Fruit fly (Drosophila melanogaster) whole organism: ENCODE data around the gene CG14369.

Source experiments
- CG8478 ChIP-seq: fragments of >200 bp; optimal IDR thresholded peaks from 2 replicates; lab custom pipeline; 2018; ENCODE audit warnings: inconsistent platforms
- Dll ChIP-seq: fragments of >200 bp; optimal IDR thresholded peaks from 2 replicates; lab custom pipeline; 2017
- EcR ChIP-seq, 2 experiments: fragments of >200 bp; optimal IDR thresholded peaks; 2 replicates each; lab custom pipeline; 2017; ENCODE audit warnings: missing biosample characterization in 2 of 2, missing genetic modification characterization in 2 of 2, missing genetic modification reagents in 2 of 2
- pan ChIP-seq: fragments of >200 bp; optimal IDR thresholded peaks from 2 replicates; lab custom pipeline; 2017
- psq ChIP-seq: fragments of >200 bp; optimal IDR thresholded peaks from 2 replicates; lab custom pipeline; 2017
- usp ChIP-seq: fragments of >200 bp; optimal IDR thresholded peaks from 2 replicates; lab custom pipeline; 2017; ENCODE audit warnings: missing biosample characterization, missing genetic modification characterization, mixed read lengths

Gene CG14369

DNA sequence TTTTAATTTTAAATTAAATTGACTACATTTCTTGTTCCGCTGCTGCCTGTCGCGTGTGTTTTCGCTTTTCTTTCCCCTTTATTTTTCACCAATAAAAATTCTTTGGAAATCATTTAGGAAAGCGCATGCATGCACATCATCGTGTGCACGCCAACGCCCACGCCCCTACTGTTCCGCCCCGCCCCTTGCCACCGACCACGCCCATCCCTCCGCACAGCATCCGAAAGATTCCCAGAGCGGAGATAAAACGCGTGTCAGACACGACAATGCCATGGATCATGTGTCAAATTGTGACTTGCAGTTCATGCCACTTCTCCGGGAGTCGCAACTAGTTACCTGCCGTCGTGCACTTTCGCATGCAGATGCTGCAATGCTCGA lies 44.0 kb downstream of the CG14369 start:
- TF ChIP-seq usp (no peak), Dll (lab: Kevin White, UChicago) (no peak), CG8478 (lab: Kevin White, UChicago) (no peak), EcR (GFP tag; optimal IDR thresholded peaks at IDR 0.05; lab: Kevin White, UChicago) (no peak), pan (lab: Kevin White, UChicago) (no peak), psq (lab: Kevin White, UChicago) (no peak)

DNA sequence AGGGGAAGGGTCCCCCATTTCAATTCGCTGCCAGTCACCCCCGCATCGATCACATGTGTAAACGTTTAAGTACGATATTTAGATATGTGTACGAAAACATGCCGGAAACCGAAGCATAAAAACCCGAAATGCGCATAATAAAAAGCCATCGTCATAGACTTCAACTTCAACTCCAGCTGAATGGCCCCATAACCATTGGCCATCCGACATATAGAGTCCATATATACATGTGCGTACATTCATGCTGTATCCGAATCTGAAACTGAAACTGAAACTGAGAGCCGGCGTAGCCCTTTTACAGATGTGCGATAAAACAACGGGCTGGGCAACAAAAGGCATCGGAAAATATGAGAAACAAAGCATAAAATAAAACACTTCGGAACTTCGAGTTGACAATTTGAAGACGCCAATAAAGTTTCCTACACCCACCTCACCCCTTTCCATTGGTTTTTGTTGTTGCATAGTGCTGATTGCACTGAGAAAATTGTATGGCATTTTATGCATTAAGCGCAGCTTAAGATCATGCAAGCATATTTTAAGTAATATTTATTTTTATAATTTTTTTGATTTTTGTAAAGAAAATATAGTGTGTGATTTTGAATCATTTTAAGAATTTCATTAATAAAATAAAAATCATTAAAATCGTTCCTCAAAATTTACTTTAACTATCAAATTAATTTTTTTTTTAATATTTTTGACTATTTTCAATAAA lies 44.6 kb downstream of the CG14369 start:
- TF ChIP-seq Dll (lab: Kevin White, UChicago) (no peak), pan (lab: Kevin White, UChicago) (no peak), EcR (GFP tag; optimal IDR thresholded peaks at IDR 0.05; lab: Kevin White, UChicago) (no peak), CG8478 (lab: Kevin White, UChicago) (no peak), psq (lab: Kevin White, UChicago) (no peak), usp (no peak)

DNA sequence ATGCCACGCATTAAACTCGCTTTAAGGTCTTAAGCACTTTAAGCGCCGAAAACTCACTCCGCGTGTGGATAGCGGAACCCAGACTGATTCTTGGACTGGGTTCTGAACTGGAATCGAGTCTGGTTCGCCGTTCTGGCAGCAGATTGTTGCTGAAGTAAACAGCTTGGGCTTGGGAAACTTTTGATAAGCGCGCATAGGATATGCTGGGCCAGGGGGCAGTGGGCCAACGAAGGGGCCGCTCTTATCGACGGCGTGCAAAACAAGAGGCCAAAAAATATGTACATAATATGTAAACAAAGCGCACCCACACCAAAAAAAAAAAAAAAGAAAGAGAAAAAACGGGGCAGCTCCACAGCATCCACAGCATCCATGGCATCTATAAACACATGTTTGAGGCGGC lies 47.2 kb downstream of the CG14369 start, which contains the start of gene CG31337:
CG31337 (minus strand) TSS at position 101 of the 400 bp plus-strand sequence.
- no peak for TF ChIP-seq usp
- no peak for TF ChIP-seq EcR (GFP tag; optimal IDR thresholded peaks at IDR 0.05; lab: Kevin White, UChicago)
- TF ChIP-seq Dll (lab: Kevin White, UChicago): no peak
- no peak for TF ChIP-seq psq (lab: Kevin White, UChicago)
- no peak for TF ChIP-seq pan (lab: Kevin White, UChicago)
- TF ChIP-seq CG8478 (lab: Kevin White, UChicago): no peak
